Fruit fly (Drosophila melanogaster) whole organism: ENCODE measurements around the gene CG43924.
"Not testable (repeated sequence)": the region's sequence is repeated elsewhere in the genome, so short reads cannot be mapped to it uniquely, and the experiment has no call there.

ENCODE experiments used
- pan ChIP-seq: fragments of >200 bp; optimal IDR thresholded peaks from 2 replicates; lab custom pipeline; 2017
- psq ChIP-seq: fragments of >200 bp; optimal IDR thresholded peaks from 2 replicates; lab custom pipeline; 2017

DNA sequence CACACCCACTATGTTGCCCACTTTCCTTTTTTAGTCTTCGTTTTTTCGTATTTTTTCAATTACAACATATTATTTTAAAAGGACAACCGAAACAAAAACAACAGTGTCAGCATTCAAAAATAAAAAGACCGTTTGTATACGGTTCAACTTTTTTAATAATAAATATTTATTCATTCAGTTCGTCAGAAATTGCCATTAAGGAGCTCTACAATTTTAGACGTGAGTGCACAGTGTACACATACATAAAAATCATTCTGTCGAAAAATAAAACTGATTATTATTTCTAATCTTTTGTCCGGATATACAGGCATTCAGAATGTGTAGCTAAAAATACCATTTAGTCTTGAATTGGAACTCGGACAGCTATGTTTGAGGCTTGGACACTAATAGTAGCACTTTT, 41.0 kb downstream of the CG43924 start, which contains the start of gene CG18478:
- not testable (repeated sequence) for TF ChIP-seq pan (lab: Kevin White, UChicago); psq
